Worm (Caenorhabditis elegans): ENCODE results near the gene lec-6.

The lec-6 gene

DNA sequence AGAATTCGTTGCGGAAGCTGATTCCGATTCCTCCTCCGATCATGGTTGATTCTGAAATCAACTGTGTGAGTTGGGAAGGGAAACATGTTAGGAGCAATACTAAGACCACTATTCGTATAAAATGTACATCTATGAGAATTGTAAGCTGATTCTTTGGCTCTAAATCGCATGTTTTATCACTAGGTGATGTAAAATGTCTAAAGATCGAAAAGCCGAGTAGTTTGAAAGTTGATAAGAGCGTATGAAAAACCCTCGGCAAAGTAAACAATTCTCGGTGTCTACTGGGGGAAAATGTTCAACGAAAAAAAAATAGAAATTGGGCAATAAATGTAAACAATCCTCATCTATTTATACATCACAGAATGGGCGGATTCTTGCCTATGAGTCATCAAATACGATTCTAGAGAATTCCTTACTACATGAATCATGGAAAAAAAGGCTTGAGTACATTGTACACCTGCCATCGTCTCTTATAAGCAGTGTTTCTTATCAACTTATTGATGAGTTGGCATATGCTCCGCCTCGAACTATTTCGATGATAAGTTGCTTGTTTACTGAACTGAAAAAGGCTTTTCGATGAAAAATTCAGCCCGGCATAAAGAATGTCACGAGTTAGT is at the start of gene lec-6 (continued):
- no peak for TF ChIP-seq cebp-1 (GFP tag; IDR thresholded peaks at IDR 0.05)
- TF ChIP-seq cebp-1 (tag; optimal IDR thresholded peaks at IDR 0.05): no peak
- TF ChIP-seq ets-4 (GFP tag; optimal IDR thresholded peaks at IDR 0.05): peak; percentile 70
- no peak for TF ChIP-seq attf-3 (GFP tag; conservative IDR thresholded peaks at IDR 0.05)
- peak; percentile 49 for TF ChIP-seq nhr-90 (tag; optimal IDR thresholded peaks at IDR 0.05)

DNA sequence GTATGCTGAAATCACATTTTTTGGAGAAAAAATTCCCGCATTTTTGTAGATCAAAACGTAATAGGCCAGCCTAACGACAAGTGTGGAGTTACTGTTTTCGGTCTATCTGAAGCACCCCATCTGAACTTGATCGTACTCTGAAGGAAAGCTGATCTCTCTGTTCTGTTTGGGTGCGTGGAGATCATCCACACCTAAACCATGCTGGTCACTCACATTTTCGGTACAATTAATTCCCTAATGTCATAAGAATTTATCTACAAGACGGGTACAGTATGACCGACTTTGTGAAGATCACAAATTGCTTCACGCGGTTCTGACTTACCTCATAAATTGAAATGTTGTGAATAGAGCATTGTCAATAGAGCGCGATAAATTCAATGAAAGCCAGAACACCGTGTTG is 49.8 kb upstream of the lec-6 start:
- no peak for TF ChIP-seq mel-28 (tag; optimal IDR thresholded peaks at IDR 0.05; ENCODE audit: borderline replicate concordance)
- TF ChIP-seq B0035.1 (tag; optimal IDR thresholded peaks at IDR 0.05): no peak

- TF ChIP-seq let-607 (tag; optimal IDR thresholded peaks at IDR 0.05) (peak in 1 of 2 experiments; percentile 45), lsy-27 (tag; optimal IDR thresholded peaks at IDR 0.05; ENCODE audit: borderline replicate concordance, insufficient read depth) (no peak), rec-8 (tag; optimal IDR thresholded peaks at IDR 0.05) (no peak), hmg-1.2 (GFP tag; IDR thresholded peaks at IDR 0.05) (peak; percentile 69; the same call in 1 of the 2 replicates), T26A5.8 (tag; optimal IDR thresholded peaks at IDR 0.05) (no peak), ceh-58 (GFP tag; IDR thresholded peaks at IDR 0.05) (no peak)
These were observed 47.1 kb upstream of the lec-6 start for ce11 chrIII:647248-647647.

DNA sequence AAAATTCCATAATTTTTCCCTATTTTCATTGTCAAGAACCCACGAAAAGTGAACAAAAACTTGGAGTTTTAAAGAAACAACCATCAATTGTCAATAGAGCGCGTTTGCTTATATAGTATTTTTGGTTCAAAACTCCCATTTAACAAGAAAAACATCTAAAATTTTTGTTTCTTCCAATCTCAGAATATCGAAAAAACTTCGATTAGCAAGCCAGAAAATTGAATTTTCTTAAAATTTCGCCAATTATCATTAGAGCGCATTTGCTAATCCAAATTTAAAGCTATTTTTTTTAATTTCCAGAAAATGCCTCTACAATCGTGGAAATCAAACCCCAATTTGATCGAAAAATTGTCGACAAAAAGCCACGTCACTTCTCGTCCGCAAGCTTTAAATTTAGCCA is 46.3 kb upstream of the lec-6 start, which contains the start of gene orai-1:
Gene orai-1 (plus strand): TSS at position 301 of the 400 bp plus-strand sequence.
- TF ChIP-seq pbrm-1 (GFP tag; IDR thresholded peaks at IDR 0.05): no peak
- TF ChIP-seq let-607 (tag; optimal IDR thresholded peaks at IDR 0.05): no peak
- no peak for TF ChIP-seq athp-1 (tag; optimal IDR thresholded peaks at IDR 0.05)
- TF ChIP-seq ztf-26 (tag; optimal IDR thresholded peaks at IDR 0.05): no peak
- no peak for TF ChIP-seq ztf-22 (GFP tag; optimal IDR thresholded peaks at IDR 0.05)
- no peak for TF ChIP-seq bed-1 (GFP tag; IDR thresholded peaks at IDR 0.05)
- no peak for TF ChIP-seq T26A5.8 (tag; optimal IDR thresholded peaks at IDR 0.05)
- no peak for TF ChIP-seq T07F8.4 (tag; optimal IDR thresholded peaks at IDR 0.05)
- TF ChIP-seq F49E8.2 (tag; optimal IDR thresholded peaks at IDR 0.05; ENCODE audit: insufficient read depth): no peak

DNA sequence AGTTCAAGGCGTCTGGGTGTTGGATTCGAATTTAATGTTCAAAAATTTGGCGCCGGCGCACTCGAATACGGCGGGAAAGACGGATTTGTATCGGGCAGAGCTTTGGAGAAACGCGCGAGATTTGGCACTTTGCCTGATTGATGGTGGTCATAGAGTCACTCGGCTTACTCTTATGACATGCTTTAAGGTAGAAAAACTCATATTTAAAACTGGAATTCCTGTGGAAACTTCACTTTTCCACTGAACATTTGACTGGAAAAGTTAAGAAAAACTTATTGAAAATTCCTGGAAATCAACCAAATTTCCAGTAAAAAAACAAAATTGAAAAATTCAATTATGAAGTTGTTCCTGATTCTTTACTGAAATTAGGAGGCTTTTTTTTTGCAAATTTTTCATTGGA is 44.5 kb upstream of the lec-6 start:
- TF ChIP-seq K11D2.4 (GFP tag; IDR thresholded peaks at IDR 0.05) (no peak), ama-1 (optimal IDR thresholded peaks at IDR 0.05) (no peak), ama-1 (GFP tag; optimal IDR thresholded peaks at IDR 0.05) (no peak), ccch-3 (GFP tag; optimal IDR thresholded peaks at IDR 0.05) (no peak), F57A8.1 (GFP tag; optimal IDR thresholded peaks at IDR 0.05) (no peak), egl-18 (GFP tag; IDR thresholded peaks at IDR 0.05) (no peak), madf-10 (tag; optimal IDR thresholded peaks at IDR 0.05) (no peak), sptf-2 (GFP tag; optimal IDR thresholded peaks at IDR 0.05) (no peak)

- no peak for TF ChIP-seq lin-54 (GFP tag; optimal IDR thresholded peaks at IDR 0.05)
- no peak for TF ChIP-seq bed-2 (GFP tag; IDR thresholded peaks at IDR 0.05)
- no peak for TF ChIP-seq fkh-3 (tag; optimal IDR thresholded peaks at IDR 0.05)
- TF ChIP-seq B0261.1 (tag; optimal IDR thresholded peaks at IDR 0.05): no peak
These were observed 41.6 kb upstream of the lec-6 start, which contains the start of gene W06E11.1 for ce11 chrIII:641759-642158. TSS of gene W06E11.1 (plus strand) at chrIII:642059.
